Fruit fly (Drosophila melanogaster) whole organism, embryonic: ENCODE measurements around the gene CG32369.
A peak's percentile ranks its signal among the peaks of the same experiment; 100 is the strongest.

Source experiments
- Atf-2 ChIP-seq: fragments of 200-800 bp; sonication (Bioruptor generic); optimal IDR thresholded peaks from 2 replicates; lab custom pipeline; 2016; ENCODE audit warnings: missing biosample characterization, missing genetic modification characterization
- Bgb ChIP-seq: fragments of 200-800 bp; sonication (Bioruptor generic); IDR thresholded peaks from 2 replicates; pipeline ENCODE4 v1.3.6; 2022; ENCODE audit warnings: missing biosample characterization, missing genetic modification characterization; ENCODE audit not compliant: partially characterized antibody
- CG11695 ChIP-seq: fragments of 200-800 bp; sonication (Bioruptor generic); IDR thresholded peaks from 3 replicates; pipeline ENCODE4 v1.3.6; 2022; ENCODE audit warnings: missing biosample characterization, missing genetic modification characterization
- CG12659 ChIP-seq: fragments of 200-800 bp; sonication (Bioruptor generic); optimal IDR thresholded peaks from 3 replicates; lab custom pipeline; 2017; ENCODE audit warnings: mild to moderate bottlenecking, missing biosample characterization, missing genetic modification reagents, missing genetic modification characterization
- CG17802 ChIP-seq: fragments of 200-800 bp; sonication (Bioruptor generic); optimal IDR thresholded peaks from 2 replicates; lab custom pipeline; 2018; ENCODE audit warnings: missing biosample characterization, mild to moderate bottlenecking, missing genetic modification characterization, moderate library complexity
- CG18011 ChIP-seq: fragments of 200-800 bp; sonication (Bioruptor generic); optimal IDR thresholded peaks from 2 replicates; lab custom pipeline; 2017; ENCODE audit warnings: missing biosample characterization, missing genetic modification characterization, mild to moderate bottlenecking, moderate library complexity, missing genotype
- CG1832 ChIP-seq: fragments of 200-800 bp; sonication (Bioruptor generic); optimal IDR thresholded peaks from 2 replicates; lab custom pipeline; 2017; ENCODE audit warnings: missing biosample characterization, mild to moderate bottlenecking, missing genetic modification characterization, inconsistent platforms
- CG18599 ChIP-seq: fragments of 200-800 bp; sonication (Bioruptor generic); optimal IDR thresholded peaks from 3 replicates; lab custom pipeline; 2017; ENCODE audit warnings: missing biosample characterization, missing genetic modification characterization, mild to moderate bottlenecking, moderate library complexity, missing genetic modification reagents
- CG34376 ChIP-seq: fragments of 200-800 bp; sonication (Bioruptor generic); optimal IDR thresholded peaks from 2 replicates; lab custom pipeline; 2018; ENCODE audit warnings: missing biosample characterization, mild to moderate bottlenecking, missing genetic modification characterization
- CG8765 ChIP-seq: fragments of 200-800 bp; sonication (Bioruptor generic); IDR thresholded peaks from 2 replicates; pipeline ENCODE4 v1.3.6; 2022; ENCODE audit warnings: missing biosample characterization, missing genetic modification characterization
- CG9727 ChIP-seq: fragments of 200-800 bp; sonication (Bioruptor generic); optimal IDR thresholded peaks from 3 replicates; lab custom pipeline; 2017; ENCODE audit warnings: missing biosample characterization, mild to moderate bottlenecking, missing genetic modification characterization
- CrebB ChIP-seq: fragments of 200-800 bp; sonication (Bioruptor generic); optimal IDR thresholded peaks from 3 replicates; lab custom pipeline; 2018; ENCODE audit warnings: missing biosample characterization, mild to moderate bottlenecking, missing genetic modification characterization
- Dp ChIP-seq: fragments of 200-800 bp; sonication (Bioruptor generic); optimal IDR thresholded peaks from 2 replicates; lab custom pipeline; 2018; ENCODE audit warnings: missing biosample characterization, mild to moderate bottlenecking, missing genetic modification characterization, moderate library complexity
- Fer1 ChIP-seq: fragments of 200-800 bp; sonication (Bioruptor generic); optimal IDR thresholded peaks from 2 replicates; lab custom pipeline; 2017; ENCODE audit warnings: missing biosample characterization, mild to moderate bottlenecking, missing genetic modification characterization
- Gug ChIP-seq: fragments of 200-800 bp; sonication (Bioruptor generic); IDR thresholded peaks from 4 replicates; pipeline ENCODE4 v1.3.6; 2022; ENCODE audit warnings: missing biosample characterization, missing genetic modification characterization
- Hmx ChIP-seq: fragments of 200-800 bp; sonication (Bioruptor generic); optimal IDR thresholded peaks from 2 replicates; lab custom pipeline; 2016; ENCODE audit warnings: missing biosample characterization, missing genetic modification characterization
- Med ChIP-seq: fragments of 200-800 bp; sonication (Bioruptor generic); peaks from one replicate; lab custom pipeline; 2016; ENCODE audit warnings: missing biosample characterization, missing genetic modification characterization, mild to moderate bottlenecking, inconsistent platforms, moderate library complexity
- Nf-YA ChIP-seq: fragments of 200-800 bp; sonication (Bioruptor generic); IDR thresholded peaks from 2 replicates; pipeline ENCODE4 v1.3.6; 2022; ENCODE audit warnings: missing biosample characterization, missing genetic modification characterization
- PHDP ChIP-seq: fragments of 200-800 bp; sonication (Bioruptor generic); optimal IDR thresholded peaks from 3 replicates; lab custom pipeline; 2018; ENCODE audit warnings: missing biosample characterization, mild to moderate bottlenecking, missing genetic modification characterization, moderate library complexity
- Ptx1 ChIP-seq: fragments of 200-800 bp; sonication (Bioruptor generic); IDR thresholded peaks from 2 replicates; pipeline ENCODE4 v1.3.6; 2022; ENCODE audit warnings: missing biosample characterization, missing genetic modification characterization
- Ravus ChIP-seq: fragments of 200-800 bp; sonication (Bioruptor generic); IDR thresholded peaks from 2 replicates; pipeline ENCODE4 v1.3.6; 2022; ENCODE audit warnings: missing biosample characterization, missing genetic modification characterization
- Taf1 ChIP-seq: fragments of 200-800 bp; sonication (Bioruptor generic); IDR thresholded peaks from 2 replicates; pipeline ENCODE4 v1.3.6; 2022; ENCODE audit warnings: missing biosample characterization, missing genetic modification characterization
- abd-A ChIP-seq: fragments of 200-800 bp; sonication (Bioruptor generic); optimal IDR thresholded peaks from 3 replicates; lab custom pipeline; 2019; ENCODE audit warnings: missing biosample characterization, mild to moderate bottlenecking, missing genetic modification characterization, moderate library complexity
- bowl ChIP-seq: fragments of 200-800 bp; sonication (Bioruptor generic); IDR thresholded peaks from 2 replicates; pipeline ENCODE4 v1.3.6; 2022; ENCODE audit warnings: missing biosample characterization, missing genetic modification characterization
- chm ChIP-seq: fragments of 200-800 bp; sonication (Bioruptor generic); IDR thresholded peaks from 2 replicates; pipeline ENCODE4 v1.3.6; 2022; ENCODE audit warnings: missing biosample characterization, missing genetic modification characterization
- corto ChIP-seq: fragments of 200-800 bp; sonication (Bioruptor generic); optimal IDR thresholded peaks from 2 replicates; lab custom pipeline; 2016; ENCODE audit warnings: missing biosample characterization, mild to moderate bottlenecking, missing genetic modification characterization, moderate library complexity
- dan ChIP-seq: fragments of 200-800 bp; sonication (Bioruptor generic); IDR thresholded peaks from 2 replicates; pipeline ENCODE4 v1.3.6; 2022; ENCODE audit warnings: missing biosample characterization, missing genetic modification characterization
- dmrt99B ChIP-seq: fragments of 200-800 bp; sonication (Bioruptor generic); optimal IDR thresholded peaks from 2 replicates; lab custom pipeline; 2018; ENCODE audit warnings: missing biosample characterization, mild to moderate bottlenecking, missing genetic modification characterization, moderate library complexity
- exex ChIP-seq: fragments of 200-800 bp; sonication (Bioruptor generic); optimal IDR thresholded peaks from 4 replicates; lab custom pipeline; 2018; ENCODE audit warnings: missing biosample characterization, mild to moderate bottlenecking, missing genetic modification characterization, moderate library complexity
- gce ChIP-seq: fragments of 200-800 bp; sonication (Bioruptor generic); IDR thresholded peaks from 3 replicates; pipeline ENCODE4 v1.3.6; 2022; ENCODE audit warnings: missing biosample characterization, missing genetic modification characterization
- grau ChIP-seq: fragments of 200-800 bp; optimal IDR thresholded peaks from 3 replicates; lab custom pipeline; 2019; ENCODE audit warnings: missing biosample characterization, mild to moderate bottlenecking, missing genetic modification characterization, moderate library complexity
- gsb ChIP-seq: fragments of 200-800 bp; sonication (Bioruptor generic); IDR thresholded peaks from 2 replicates; pipeline ENCODE4 v1.3.6; 2022; ENCODE audit warnings: missing biosample characterization, missing genetic modification characterization
- hb ChIP-seq: fragments of 200-800 bp; sonication (Bioruptor generic); IDR thresholded peaks from 3 replicates; pipeline ENCODE4 v1.3.6; 2022; ENCODE audit warnings: missing biosample characterization, missing genetic modification characterization; ENCODE audit not compliant: partially characterized antibody
- ind ChIP-seq: fragments of 200-800 bp; sonication (Bioruptor generic); optimal IDR thresholded peaks from 3 replicates; lab custom pipeline; 2016; ENCODE audit warnings: missing biosample characterization, missing genetic modification characterization
- kah ChIP-seq: fragments of 200-800 bp; sonication (Bioruptor generic); optimal IDR thresholded peaks from 2 replicates; lab custom pipeline; 2018; ENCODE audit warnings: missing biosample characterization, mild to moderate bottlenecking, missing genetic modification characterization
- klu ChIP-seq: fragments of 200-800 bp; sonication (Bioruptor generic); IDR thresholded peaks from 2 replicates; pipeline ENCODE4 v1.3.6; 2022; ENCODE audit warnings: missing biosample characterization, missing genetic modification characterization
- lab ChIP-seq: fragments of 200-800 bp; sonication (Bioruptor generic); optimal IDR thresholded peaks from 3 replicates; lab custom pipeline; 2017; ENCODE audit warnings: missing biosample characterization, missing genetic modification characterization, mild to moderate bottlenecking, moderate library complexity, missing genetic modification reagents
- mirr ChIP-seq: fragments of 200-800 bp; sonication (Bioruptor generic); optimal IDR thresholded peaks from 3 replicates; lab custom pipeline; 2018; ENCODE audit warnings: missing biosample characterization, mild to moderate bottlenecking, missing genetic modification characterization
- nmo ChIP-seq: fragments of 200-800 bp; sonication (Bioruptor generic); optimal IDR thresholded peaks from 2 replicates; lab custom pipeline; 2018; ENCODE audit warnings: missing biosample characterization, mild to moderate bottlenecking, missing genetic modification characterization, moderate library complexity
- nom ChIP-seq: fragments of 200-800 bp; sonication (Bioruptor generic); optimal IDR thresholded peaks from 2 replicates; lab custom pipeline; 2017; ENCODE audit warnings: missing biosample characterization, missing genetic modification characterization, mild to moderate bottlenecking, moderate library complexity, missing genetic modification reagents
- prd ChIP-seq, 3 experiments: fragments of >200 bp in 2 of 3; fragments of 200-800 bp in 1 of 3; sonication (Bioruptor generic) in 1 of 3; optimal IDR thresholded peaks in 2 of 3; IDR thresholded peaks in 1 of 3; 2 replicates in 2 of 3; 3 replicates in 1 of 3; pipeline versions ENCODE4 v1.3.6 to Lab custom; 2017 to 2022; ENCODE audit warnings: missing biosample characterization in 1 of 3, missing genetic modification characterization in 1 of 3
- row ChIP-seq: fragments of 200-800 bp; sonication (Bioruptor generic); IDR thresholded peaks from 3 replicates; pipeline ENCODE4 v1.3.6; 2022; ENCODE audit warnings: missing biosample characterization, missing genetic modification characterization
- sd ChIP-seq: fragments of 200-800 bp; sonication (Bioruptor generic); optimal IDR thresholded peaks from 3 replicates; lab custom pipeline; 2018; ENCODE audit warnings: missing biosample characterization, mild to moderate bottlenecking, missing genetic modification characterization, moderate library complexity
- slp2 ChIP-seq: fragments of 200-800 bp; sonication (Bioruptor generic); optimal IDR thresholded peaks from 2 replicates; lab custom pipeline; 2016; ENCODE audit warnings: missing biosample characterization, missing genetic modification characterization
- trh ChIP-seq: fragments of 200-800 bp; sonication (Bioruptor generic); optimal IDR thresholded peaks from 2 replicates; lab custom pipeline; 2016; ENCODE audit warnings: missing biosample characterization, missing genetic modification characterization
- tx ChIP-seq: fragments of 200-800 bp; sonication (Bioruptor generic); optimal IDR thresholded peaks from 2 replicates; lab custom pipeline; 2016; ENCODE audit warnings: missing biosample characterization, missing genetic modification characterization
- usp ChIP-seq: fragments of >200 bp; optimal IDR thresholded peaks from 2 replicates; lab custom pipeline; 2017; ENCODE audit warnings: missing biosample characterization, missing genetic modification characterization
- wdn ChIP-seq: fragments of 200-800 bp; sonication (Bioruptor generic); IDR thresholded peaks from 2 replicates; pipeline ENCODE4 v1.3.6; 2022; ENCODE audit warnings: missing biosample characterization, missing genetic modification characterization

Gene CG32369

dm6 chr3L:7801308-7801893, 8.2 kb downstream of the CG32369 start (continued):
- TF ChIP-seq Fer1 = no peak
- TF ChIP-seq gsb (GFP tag; lab: Robert Waterston, UW) = no peak
- TF ChIP-seq wdn (GFP tag; lab: Robert Waterston, UW) = no peak
- TF ChIP-seq CG9727 (GFP tag; lab: Kevin White, UChicago) = no peak
- no peak for TF ChIP-seq Ravus (GFP tag; lab: Robert Waterston, UW)
- no peak for TF ChIP-seq Taf1 (GFP tag; lab: Robert Waterston, UW)
- TF ChIP-seq CG18599 (GFP tag; lab: Kevin White, UChicago) = peak; percentile 10
- no peak for TF ChIP-seq grau (tag; lab: Kevin White, UChicago)
- TF ChIP-seq sd = peak; percentile 74
- TF ChIP-seq Med (GFP tag; lab: Kevin White, UChicago) = peak; percentile 42
- no peak for TF ChIP-seq bowl
- no peak for TF ChIP-seq hb (GFP tag; lab: Robert Waterston, UW)
- no peak for TF ChIP-seq CG17802 (tag; lab: Kevin White, UChicago)
- TF ChIP-seq trh (GFP tag; lab: Kevin White, UChicago) = no peak

- TF ChIP-seq chm (GFP tag; lab: Robert Waterston, UW) (no peak), exex (tag; lab: Kevin White, UChicago) (peak; percentile 20), Nf-YA (GFP tag; lab: Robert Waterston, UW) (no peak), Bgb (GFP tag; lab: Robert Waterston, UW) (no peak), nmo (GFP tag; lab: Kevin White, UChicago) (no peak), Hmx (GFP tag; lab: Kevin White, UChicago) (no peak), dan (GFP tag; lab: Robert Waterston, UW) (no peak), CG34376 (GFP tag; lab: Kevin White, UChicago) (peak; percentile 10), CG1832 (GFP tag; lab: Kevin White, UChicago) (no peak), mirr (GFP tag; lab: Kevin White, UChicago) (peak; percentile 8), slp2 (no peak), nom (GFP tag; lab: Kevin White, UChicago) (no peak), gce (no peak), kah (GFP tag; lab: Kevin White, UChicago) (no peak), CG18011 (GFP tag; lab: Kevin White, UChicago) (no peak), CG8765 (GFP tag; lab: Robert Waterston, UW) (no peak), CG12659 (no peak)
Observed at dm6 chr3L:7792775-7793174, 16.9 kb downstream of the CG32369 start.

dm6 chr3L:7792249-7792648, 17.4 kb downstream of the CG32369 start:
- TF ChIP-seq Gug (GFP tag; lab: Robert Waterston, UW) = peak; percentile 25; the same call in 1 of the 4 replicates
- 0 out of 3 replicates have a peak, but pooled peaks have one; percentile 34 for TF ChIP-seq row (GFP tag; lab: Robert Waterston, UW)
- peak; percentile 36; the same call in 1 of the 2 replicates for TF ChIP-seq Ptx1
- no peak for TF ChIP-seq prd (optimal IDR thresholded peaks at IDR 0.05; lab: Kevin White, UChicago)
- peak; percentile 44; the same call in 1 of the 3 replicates for TF ChIP-seq prd (GFP tag; IDR thresholded peaks at IDR 0.05; lab: Robert Waterston, UW)
- TF ChIP-seq Dp (GFP tag; lab: Kevin White, UChicago) = no peak
- TF ChIP-seq usp (GFP tag; lab: Kevin White, UChicago) = no peak
- no peak for TF ChIP-seq abd-A
- peak; percentile 16 for TF ChIP-seq PHDP (tag; lab: Kevin White, UChicago)
- peak; percentile 13 for TF ChIP-seq lab
- no peak for TF ChIP-seq CrebB (tag; lab: Kevin White, UChicago)
- no peak for TF ChIP-seq Atf-2 (GFP tag; lab: Kevin White, UChicago)
- no peak for TF ChIP-seq tx (GFP tag; lab: Kevin White, UChicago)
- 0 out of 3 replicates have a peak, but pooled peaks have one; percentile 9 for TF ChIP-seq CG11695 (GFP tag; lab: Robert Waterston, UW)
- TF ChIP-seq dmrt99B (tag; lab: Kevin White, UChicago) = peak; percentile 10
- peak; percentile 26 for TF ChIP-seq ind (GFP tag; lab: Kevin White, UChicago)
- peak; percentile 90 for TF ChIP-seq corto (GFP tag; lab: Kevin White, UChicago)
- TF ChIP-seq klu = no peak
